Fruit fly (Drosophila melanogaster) whole organism, embryonic: ENCODE results near the gene CG11980.

Source experiments
- Abd-B ChIP-seq: fragments of 200-800 bp; sonication (Bioruptor generic); optimal IDR thresholded peaks from 2 replicates; lab custom pipeline; 2018; ENCODE audit warnings: missing biosample characterization, mild to moderate bottlenecking, missing genetic modification characterization, moderate library complexity
- Aef1 ChIP-seq: fragments of 200-800 bp; sonication (Bioruptor generic); IDR thresholded peaks from 3 replicates; pipeline ENCODE4 v1.3.6; 2022; ENCODE audit warnings: missing biosample characterization, missing genetic modification characterization
- Blimp-1 ChIP-seq: fragments of 200-800 bp; sonication (Bioruptor generic); optimal IDR thresholded peaks from 3 replicates; lab custom pipeline; 2018; ENCODE audit warnings: missing biosample characterization, missing genetic modification characterization, mild to moderate bottlenecking, moderate library complexity, missing genetic modification reagents
- CG11504 ChIP-seq: fragments of 200-800 bp; sonication (Bioruptor generic); optimal IDR thresholded peaks from 3 replicates; lab custom pipeline; 2019; ENCODE audit warnings: missing biosample characterization, mild to moderate bottlenecking, missing genetic modification characterization, moderate library complexity
- CG12391 ChIP-seq: fragments of 200-800 bp; sonication (Bioruptor generic); optimal IDR thresholded peaks from 3 replicates; lab custom pipeline; 2018; ENCODE audit warnings: missing biosample characterization, mild to moderate bottlenecking, missing genetic modification characterization, moderate library complexity
- CG14710 ChIP-seq: fragments of 200-800 bp; sonication (Bioruptor generic); optimal IDR thresholded peaks from 3 replicates; lab custom pipeline; 2019; ENCODE audit warnings: missing biosample characterization, mild to moderate bottlenecking, missing genetic modification characterization, moderate library complexity
- CG15073 ChIP-seq: fragments of 200-800 bp; sonication (Bioruptor generic); optimal IDR thresholded peaks from 2 replicates; lab custom pipeline; 2016; ENCODE audit warnings: missing biosample characterization, missing genetic modification characterization
- CG15514 ChIP-seq: fragments of 200-800 bp; sonication (Bioruptor generic); optimal IDR thresholded peaks from 3 replicates; lab custom pipeline; 2017; ENCODE audit warnings: missing biosample characterization, missing genetic modification characterization, mild to moderate bottlenecking, moderate library complexity, missing genetic modification reagents
- CG15601 ChIP-seq: fragments of 200-800 bp; sonication (Bioruptor generic); optimal IDR thresholded peaks from 3 replicates; lab custom pipeline; 2019; ENCODE audit warnings: missing biosample characterization, mild to moderate bottlenecking, missing genetic modification characterization, moderate library complexity
- CG17802 ChIP-seq: fragments of 200-800 bp; sonication (Bioruptor generic); optimal IDR thresholded peaks from 2 replicates; lab custom pipeline; 2018; ENCODE audit warnings: missing biosample characterization, mild to moderate bottlenecking, missing genetic modification characterization, moderate library complexity
- CG18619 ChIP-seq: fragments of 200-800 bp; sonication (Bioruptor generic); optimal IDR thresholded peaks from 3 replicates; lab custom pipeline; 2017; ENCODE audit warnings: missing biosample characterization, mild to moderate bottlenecking, missing genetic modification characterization
- CG31388 ChIP-seq: fragments of 200-800 bp; sonication (Bioruptor generic); optimal IDR thresholded peaks from 2 replicates; lab custom pipeline; 2016; ENCODE audit warnings: missing biosample characterization, missing genetic modification characterization
- CG4424 ChIP-seq: fragments of 200-800 bp; sonication (Bioruptor generic); optimal IDR thresholded peaks from 3 replicates; lab custom pipeline; 2016; ENCODE audit warnings: missing biosample characterization, missing genetic modification characterization
- CG6175 ChIP-seq: fragments of 200-800 bp; sonication (Bioruptor generic); IDR thresholded peaks from 3 replicates; pipeline ENCODE4 v1.3.6; 2022; ENCODE audit warnings: missing biosample characterization, missing genetic modification characterization
- CG6272 ChIP-seq: fragments of 200-800 bp; sonication (Bioruptor generic); IDR thresholded peaks from 2 replicates; pipeline ENCODE4 v1.3.6; 2022; ENCODE audit warnings: missing biosample characterization, missing genetic modification characterization
- CG6791 ChIP-seq: fragments of 200-800 bp; sonication (Bioruptor generic); IDR thresholded peaks from 3 replicates; pipeline ENCODE4 v1.3.6; 2022; ENCODE audit warnings: missing biosample characterization, missing genetic modification characterization; ENCODE audit not compliant: partially characterized antibody
- CG6854 ChIP-seq: fragments of 200-800 bp; sonication (Bioruptor generic); optimal IDR thresholded peaks from 3 replicates; lab custom pipeline; 2017; ENCODE audit warnings: missing biosample characterization, mild to moderate bottlenecking, missing genetic modification characterization
- CG8359 ChIP-seq: fragments of 200-800 bp; sonication (Bioruptor generic); optimal IDR thresholded peaks from 2 replicates; lab custom pipeline; 2017; ENCODE audit warnings: missing biosample characterization, mild to moderate bottlenecking, missing genetic modification characterization, borderline replicate concordance
- CG8388 ChIP-seq: fragments of 200-800 bp; sonication (Bioruptor generic); optimal IDR thresholded peaks from 2 replicates; lab custom pipeline; 2019; ENCODE audit warnings: missing biosample characterization, mild to moderate bottlenecking, missing genetic modification characterization, moderate library complexity
- CG8765 ChIP-seq: fragments of 200-800 bp; sonication (Bioruptor generic); IDR thresholded peaks from 2 replicates; pipeline ENCODE4 v1.3.6; 2022; ENCODE audit warnings: missing biosample characterization, missing genetic modification characterization
- CG9437 ChIP-seq: fragments of 200-800 bp; sonication (Bioruptor generic); optimal IDR thresholded peaks from 2 replicates; lab custom pipeline; 2018; ENCODE audit warnings: missing biosample characterization, mild to moderate bottlenecking, missing genetic modification characterization
- CG9727 ChIP-seq: fragments of 200-800 bp; sonication (Bioruptor generic); optimal IDR thresholded peaks from 3 replicates; lab custom pipeline; 2017; ENCODE audit warnings: missing biosample characterization, mild to moderate bottlenecking, missing genetic modification characterization
- Dad ChIP-seq: fragments of 200-800 bp; sonication (Bioruptor generic); optimal IDR thresholded peaks from 3 replicates; lab custom pipeline; 2016; ENCODE audit warnings: missing biosample characterization, missing genetic modification characterization
- Dfd ChIP-seq, 2 experiments: fragments of >200 bp; optimal IDR thresholded peaks; 2 replicates each; lab custom pipeline; 2017; ENCODE audit warnings: missing biosample characterization in 2 of 2, missing genetic modification characterization in 2 of 2
- Dref ChIP-seq: fragments of 200-800 bp; sonication (Bioruptor generic); IDR thresholded peaks from 2 replicates; pipeline ENCODE4 v1.3.6; 2022; ENCODE audit warnings: missing biosample characterization, missing genetic modification characterization
- HmgZ ChIP-seq: fragments of 200-800 bp; sonication (Bioruptor generic); optimal IDR thresholded peaks from 2 replicates; lab custom pipeline; 2018; ENCODE audit warnings: missing biosample characterization, mild to moderate bottlenecking, missing genetic modification characterization
- Med ChIP-seq: fragments of 200-800 bp; sonication (Bioruptor generic); peaks from one replicate; lab custom pipeline; 2016; ENCODE audit warnings: missing biosample characterization, missing genetic modification characterization, mild to moderate bottlenecking, inconsistent platforms, moderate library complexity
- NC2β ChIP-seq: fragments of 200-800 bp; sonication (Bioruptor generic); optimal IDR thresholded peaks from 2 replicates; lab custom pipeline; 2016; ENCODE audit warnings: missing biosample characterization, missing genetic modification characterization
- Oaz ChIP-seq: fragments of 200-800 bp; sonication (Bioruptor generic); IDR thresholded peaks from 2 replicates; pipeline ENCODE4 v1.3.6; 2022; ENCODE audit warnings: missing biosample characterization, missing genetic modification characterization
- PHDP ChIP-seq: fragments of 200-800 bp; sonication (Bioruptor generic); optimal IDR thresholded peaks from 3 replicates; lab custom pipeline; 2018; ENCODE audit warnings: missing biosample characterization, mild to moderate bottlenecking, missing genetic modification characterization, moderate library complexity
- Ssrp ChIP-seq: fragments of 200-800 bp; sonication (Bioruptor generic); optimal IDR thresholded peaks from 2 replicates; lab custom pipeline; 2018; ENCODE audit warnings: missing biosample characterization, mild to moderate bottlenecking, missing genetic modification characterization, moderate library complexity
- amos ChIP-seq: fragments of 200-800 bp; sonication (Bioruptor generic); IDR thresholded peaks from 2 replicates; pipeline ENCODE4 v1.3.6; 2022; ENCODE audit warnings: missing biosample characterization, missing genetic modification characterization; ENCODE audit not compliant: partially characterized antibody
- chinmo ChIP-seq: fragments of 200-800 bp; sonication (Bioruptor generic); IDR thresholded peaks from 4 replicates; pipeline ENCODE4 v1.3.6; 2022; ENCODE audit warnings: missing biosample characterization, missing genetic modification characterization; ENCODE audit not compliant: partially characterized antibody
- grau ChIP-seq: fragments of 200-800 bp; optimal IDR thresholded peaks from 3 replicates; lab custom pipeline; 2019; ENCODE audit warnings: missing biosample characterization, mild to moderate bottlenecking, missing genetic modification characterization, moderate library complexity
- jigr1 ChIP-seq: fragments of 200-800 bp; sonication (Bioruptor generic); IDR thresholded peaks from 3 replicates; pipeline ENCODE4 v1.3.6; 2022; ENCODE audit warnings: missing biosample characterization, missing genetic modification characterization
- kah ChIP-seq: fragments of 200-800 bp; sonication (Bioruptor generic); optimal IDR thresholded peaks from 2 replicates; lab custom pipeline; 2018; ENCODE audit warnings: missing biosample characterization, mild to moderate bottlenecking, missing genetic modification characterization
- kni ChIP-seq: fragments of 200-800 bp; sonication (Bioruptor generic); optimal IDR thresholded peaks from 3 replicates; lab custom pipeline; 2017; ENCODE audit warnings: mild to moderate bottlenecking, missing biosample characterization, missing genetic modification reagents, missing genetic modification characterization
- knrl ChIP-seq: fragments of 200-800 bp; sonication (Bioruptor generic); IDR thresholded peaks from 3 replicates; pipeline ENCODE4 v1.3.6; 2022; ENCODE audit warnings: missing biosample characterization, missing genetic modification characterization; ENCODE audit not compliant: partially characterized antibody
- lab ChIP-seq: fragments of 200-800 bp; sonication (Bioruptor generic); optimal IDR thresholded peaks from 3 replicates; lab custom pipeline; 2017; ENCODE audit warnings: missing biosample characterization, missing genetic modification characterization, mild to moderate bottlenecking, moderate library complexity, missing genetic modification reagents
- org-1 ChIP-seq: fragments of 200-800 bp; sonication (Bioruptor generic); optimal IDR thresholded peaks from 2 replicates; lab custom pipeline; 2017; ENCODE audit warnings: missing biosample characterization, missing genetic modification characterization
- p53 ChIP-seq: fragments of 200-800 bp; sonication (Bioruptor generic); optimal IDR thresholded peaks from 2 replicates; lab custom pipeline; 2016; ENCODE audit warnings: missing biosample characterization, missing genetic modification characterization
- pho ChIP-seq: fragments of 200-800 bp; sonication (Bioruptor generic); optimal IDR thresholded peaks from 2 replicates; lab custom pipeline; 2016; ENCODE audit warnings: missing biosample characterization, missing genetic modification characterization
- ranshi ChIP-seq: fragments of 200-800 bp; sonication (Bioruptor generic); IDR thresholded peaks from 2 replicates; pipeline ENCODE4 v1.3.6; 2022; ENCODE audit warnings: missing biosample characterization, missing genetic modification characterization
- sc ChIP-seq, 3 experiments: fragments of >200 bp in 2 of 3; fragments of 200-800 bp in 1 of 3; sonication (Bioruptor generic) in 1 of 3; optimal IDR thresholded peaks; 2 replicates in 2 of 3; 3 replicates in 1 of 3; lab custom pipeline; 2017; ENCODE audit warnings: mild to moderate bottlenecking in 1 of 3, missing biosample characterization in 1 of 3, missing genetic modification characterization in 1 of 3, missing genetic modification reagents in 1 of 3
- sd ChIP-seq: fragments of 200-800 bp; sonication (Bioruptor generic); optimal IDR thresholded peaks from 3 replicates; lab custom pipeline; 2018; ENCODE audit warnings: missing biosample characterization, mild to moderate bottlenecking, missing genetic modification characterization, moderate library complexity
- sisA ChIP-seq: fragments of 200-800 bp; sonication (Bioruptor generic); IDR thresholded peaks from 2 replicates; pipeline ENCODE4 v1.3.6; 2022; ENCODE audit warnings: missing biosample characterization, missing genetic modification characterization
- wor ChIP-seq: fragments of 200-800 bp; sonication (Bioruptor generic); IDR thresholded peaks from 2 replicates; pipeline ENCODE4 v1.3.6; 2022; ENCODE audit warnings: missing biosample characterization, missing genetic modification characterization

CG11980 gene

dm6 chr3R:9003600-9004223, at the start of gene CG11980, which contains the start of gene CG31100 (continued):
- no peak for TF ChIP-seq CG31388 (GFP tag; lab: Kevin White, UChicago)
- no peak for TF ChIP-seq Dfd (GFP tag; optimal IDR thresholded peaks at IDR 0.05; lab: Kevin White, UChicago)
- TF ChIP-seq org-1 (GFP tag; lab: Kevin White, UChicago), result no peak
- TF ChIP-seq Aef1 (GFP tag; lab: Robert Waterston, UW), result no peak
- no peak for TF ChIP-seq CG12391
- no peak for TF ChIP-seq Dad (GFP tag; lab: Kevin White, UChicago)
- peak; percentile 16 for TF ChIP-seq PHDP (tag; lab: Kevin White, UChicago)
- no peak for TF ChIP-seq Blimp-1
- no peak for TF ChIP-seq jigr1 (GFP tag; lab: Robert Waterston, UW)
- no peak for TF ChIP-seq CG6175 (GFP tag; lab: Robert Waterston, UW)
- TF ChIP-seq CG15073 (GFP tag; lab: Kevin White, UChicago), result no peak
- peak; percentile 3 for TF ChIP-seq grau
- TF ChIP-seq CG8765 (GFP tag; lab: Robert Waterston, UW), result no peak
- TF ChIP-seq CG18619 (GFP tag; lab: Kevin White, UChicago), result no peak
- no peak for TF ChIP-seq CG8388 (GFP tag; lab: Kevin White, UChicago)
- TF ChIP-seq knrl, result peak; percentile 73
- TF ChIP-seq HmgZ (tag; lab: Kevin White, UChicago), result peak; percentile 56
- peak; percentile 77 for TF ChIP-seq amos (GFP tag; lab: Robert Waterston, UW)
- peak; percentile 60 for TF ChIP-seq Med
- TF ChIP-seq p53 (GFP tag; lab: Kevin White, UChicago), result no peak
- TF ChIP-seq CG6272 (GFP tag; lab: Robert Waterston, UW), result no peak
- TF ChIP-seq NC2β (GFP tag; lab: Kevin White, UChicago), result peak; percentile 18
- TF ChIP-seq CG6791 (GFP tag; lab: Robert Waterston, UW), result peak; percentile 72; the same call in 2 of the 3 replicates
- no peak for TF ChIP-seq ranshi (GFP tag; lab: Robert Waterston, UW)
- peak; percentile 58 for TF ChIP-seq CG15514 (GFP tag; lab: Kevin White, UChicago)
- TF ChIP-seq CG11504, result no peak
- no peak for TF ChIP-seq Oaz (GFP tag; lab: Robert Waterston, UW)
- peak; percentile 84 for TF ChIP-seq Dref (GFP tag; lab: Robert Waterston, UW)
- TF ChIP-seq CG15601 (tag; lab: Kevin White, UChicago), result peak; percentile 24

DNA sequence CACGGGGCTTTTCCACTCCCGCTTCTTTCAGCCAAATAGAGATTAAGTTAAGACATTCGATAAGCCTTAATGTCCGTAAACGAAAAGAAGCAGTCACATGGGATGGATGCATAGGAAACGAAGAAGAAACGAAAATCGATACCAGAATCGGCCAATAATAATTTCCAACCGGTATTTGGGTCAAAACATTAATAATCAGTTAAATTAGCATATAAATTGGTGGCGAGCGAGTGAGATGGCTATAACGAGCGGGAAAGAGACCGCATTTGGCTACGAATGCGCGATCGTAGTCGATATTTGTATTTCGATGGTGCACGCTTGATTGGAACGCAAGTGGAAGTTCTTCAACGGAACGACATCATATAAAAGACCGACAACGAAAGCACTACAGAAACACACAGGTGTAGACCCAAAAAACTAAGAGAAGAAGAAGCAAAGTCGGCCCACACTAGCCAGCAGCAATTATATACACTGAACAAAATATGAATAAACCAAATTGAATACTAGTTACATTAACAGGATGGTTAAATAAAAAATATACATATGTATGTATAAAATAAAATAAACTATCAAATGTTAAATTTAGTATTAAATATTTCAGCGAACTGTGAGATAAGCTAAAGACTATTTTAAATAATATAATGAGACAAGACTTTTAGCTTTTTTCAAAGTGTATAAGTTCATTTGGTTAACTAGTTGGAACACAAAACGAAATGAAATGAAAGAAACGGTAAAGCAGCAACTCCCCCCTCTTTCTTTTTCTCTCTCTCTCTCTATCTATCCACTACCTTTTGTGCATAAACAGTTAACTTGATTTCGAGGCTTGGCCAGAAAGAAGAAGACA, 49.1 kb upstream of the CG11980 start:
- TF ChIP-seq CG9437 (GFP tag; lab: Kevin White, UChicago) (peak; percentile 37), CG14710 (tag; lab: Kevin White, UChicago) (peak; percentile 77), lab (GFP tag; lab: Kevin White, UChicago) (peak; percentile 40), kah (no peak), CG9727 (GFP tag; lab: Kevin White, UChicago) (peak; percentile 12), sisA (GFP tag; lab: Robert Waterston, UW) (peak; percentile 37; the same call in 1 of the 2 replicates), pho (GFP tag; lab: Kevin White, UChicago) (no peak), CG6854 (GFP tag; lab: Kevin White, UChicago) (no peak), sc (optimal IDR thresholded peaks at IDR 0.05; lab: Kevin White, UChicago) (no peak), sc (GFP tag; optimal IDR thresholded peaks at IDR 0.05; lab: Kevin White, UChicago) (peak; percentile 40), CG17802 (tag; lab: Kevin White, UChicago) (no peak), chinmo (peak; percentile 76; the same call in 1 of the 4 replicates), sd (tag; lab: Kevin White, UChicago) (peak; percentile 84), wor (GFP tag; lab: Robert Waterston, UW) (peak; percentile 41; the same call in 1 of the 2 replicates), kni (GFP tag; lab: Kevin White, UChicago) (peak; percentile 89), CG4424 (GFP tag; lab: Kevin White, UChicago) (peak; percentile 58), Ssrp (peak; percentile 75), Abd-B (GFP tag; lab: Kevin White, UChicago) (peak; percentile 42), CG8359 (GFP tag; lab: Kevin White, UChicago) (no peak)
